Fruit fly (Drosophila melanogaster): ENCODE measurements around the gene LPCAT.

LPCAT gene

DNA sequence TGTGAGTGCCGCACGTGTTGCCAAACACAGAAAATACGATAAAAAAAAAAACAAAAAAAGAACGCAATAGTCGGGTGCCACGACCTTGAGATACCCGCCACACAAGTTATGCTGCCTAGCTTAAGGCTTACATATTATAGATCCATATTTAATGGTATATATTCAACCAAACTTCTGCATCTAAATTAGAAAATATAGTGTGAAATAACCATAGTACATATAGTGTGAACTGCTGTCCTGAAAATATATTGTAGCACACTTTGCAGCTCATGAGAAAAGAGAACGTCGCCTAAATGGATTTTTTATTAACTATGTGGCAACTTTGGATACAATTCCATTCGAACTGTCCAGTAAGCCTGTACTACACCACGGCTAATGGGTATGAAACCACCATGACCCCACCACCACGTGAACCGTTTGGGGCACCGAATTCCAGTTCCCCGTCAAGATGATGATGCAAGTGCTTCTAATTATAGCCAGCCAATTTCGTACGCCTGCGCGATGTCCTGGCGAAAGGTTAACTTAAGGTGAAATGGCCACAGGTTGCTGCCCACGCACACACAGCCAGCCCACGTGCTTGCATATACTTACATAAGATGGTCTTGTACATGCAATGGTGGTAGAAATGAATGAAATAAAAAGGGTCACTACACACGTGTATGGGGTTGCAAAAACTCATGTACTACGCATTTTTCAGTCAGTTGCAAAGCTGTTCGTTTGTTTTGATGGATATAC lies 20.5 kb upstream of the LPCAT start (continued):
- TF ChIP-seq CG11762 (GFP tag; optimal IDR thresholded peaks at IDR 0.05; ENCODE audit: insufficient read depth) (peak; percentile 68), Smox (GFP tag; optimal IDR thresholded peaks at IDR 0.05) (peak; percentile 76), achi (GFP tag; optimal IDR thresholded peaks at IDR 0.05) (peak; percentile 76), CG11294 (GFP tag; IDR thresholded peaks at IDR 0.05) (peak; percentile 27; the same call in 1 of the 2 replicates), CG10669 (GFP tag; optimal IDR thresholded peaks at IDR 0.05) (peak; percentile 66), pdm3 (GFP tag; optimal IDR thresholded peaks at IDR 0.05) (peak; percentile 79), CG10631 (GFP tag; optimal IDR thresholded peaks at IDR 0.05) (no peak), CG16779 (tag; optimal IDR thresholded peaks at IDR 0.05) (peak; percentile 33), dsx (GFP tag; optimal IDR thresholded peaks at IDR 0.05; ENCODE audit: poor library complexity, severe bottlenecking) (peak; percentile 46)

- TF ChIP-seq fkh (GFP tag; optimal IDR thresholded peaks at IDR 0.05) (peak; percentile 45), svp (GFP tag) (peak; percentile 71), eg (GFP tag; IDR thresholded peaks at IDR 0.05) (0 out of 3 replicates have a peak, but pooled peaks have one; percentile 19), Eip78C (GFP tag) (peak; percentile 25), fd59A (GFP tag; optimal IDR thresholded peaks at IDR 0.05) (no peak), vri (GFP tag; optimal IDR thresholded peaks at IDR 0.05) (peak; percentile 30), Hr39 (GFP tag; optimal IDR thresholded peaks at IDR 0.05) (no peak)
Measured at dm6 chrX:9599158-9600082, 19.6 kb upstream of the LPCAT start.

DNA sequence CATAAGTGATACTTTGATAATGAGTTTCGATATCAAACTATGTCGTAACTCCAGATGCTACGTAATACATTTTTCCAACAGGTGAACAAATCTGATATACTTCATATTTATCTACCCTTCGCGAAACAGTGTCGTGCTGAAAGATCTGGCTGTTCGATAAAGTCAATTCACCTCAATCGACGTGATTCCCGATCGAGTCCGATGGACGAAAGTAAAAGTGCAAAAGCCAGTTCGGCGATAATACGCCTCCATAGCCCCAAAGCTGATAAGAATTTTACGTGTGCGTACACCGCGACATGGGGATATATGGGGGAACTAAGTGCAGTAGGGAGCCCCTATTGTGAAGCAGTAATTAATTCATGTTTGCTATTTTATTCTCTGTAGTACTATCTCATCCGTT lies 18.3 kb upstream of the LPCAT start:
- TF ChIP-seq vri (GFP tag; optimal IDR thresholded peaks at IDR 0.05), result peak; percentile 57
- TF ChIP-seq Ets96B (tag; optimal IDR thresholded peaks at IDR 0.05), result no peak
- TF ChIP-seq eg (GFP tag; IDR thresholded peaks at IDR 0.05), result no peak
- no peak for TF ChIP-seq Hr38 (GFP tag; optimal IDR thresholded peaks at IDR 0.05)
- TF ChIP-seq Blimp-1 (GFP tag; optimal IDR thresholded peaks at IDR 0.05), result no peak
- TF ChIP-seq CG6854 (GFP tag; optimal IDR thresholded peaks at IDR 0.05), result no peak
- no peak for TF ChIP-seq Met (GFP tag; optimal IDR thresholded peaks at IDR 0.05)
- no peak for TF ChIP-seq pdm3 (GFP tag; optimal IDR thresholded peaks at IDR 0.05)
- TF ChIP-seq CG32006 (GFP tag; optimal IDR thresholded peaks at IDR 0.05), result no peak
- TF ChIP-seq Eip93F (GFP tag; optimal IDR thresholded peaks at IDR 0.05), result peak; percentile 72
- peak; percentile 89 for TF ChIP-seq svp (GFP tag)

dm6 chrX:9595312-9595931 lies 15.6 kb upstream of the LPCAT start:
- TF ChIP-seq Eip78C (GFP tag) (peak; percentile 52), svp (GFP tag) (peak; percentile 38), achi (GFP tag; optimal IDR thresholded peaks at IDR 0.05) (no peak)

dm6 chrX:9594446-9594845 lies 14.7 kb upstream of the LPCAT start:
- TF ChIP-seq cyc (GFP tag; optimal IDR thresholded peaks at IDR 0.05), result no peak
- no peak for TF ChIP-seq CG6276 (GFP tag; optimal IDR thresholded peaks at IDR 0.05)
- no peak for TF ChIP-seq Gug (GFP tag; IDR thresholded peaks at IDR 0.05)
- no peak for TF ChIP-seq CG31627 (GFP tag; optimal IDR thresholded peaks at IDR 0.05)
- no peak for TF ChIP-seq Lpt (GFP tag; optimal IDR thresholded peaks at IDR 0.05)

DNA sequence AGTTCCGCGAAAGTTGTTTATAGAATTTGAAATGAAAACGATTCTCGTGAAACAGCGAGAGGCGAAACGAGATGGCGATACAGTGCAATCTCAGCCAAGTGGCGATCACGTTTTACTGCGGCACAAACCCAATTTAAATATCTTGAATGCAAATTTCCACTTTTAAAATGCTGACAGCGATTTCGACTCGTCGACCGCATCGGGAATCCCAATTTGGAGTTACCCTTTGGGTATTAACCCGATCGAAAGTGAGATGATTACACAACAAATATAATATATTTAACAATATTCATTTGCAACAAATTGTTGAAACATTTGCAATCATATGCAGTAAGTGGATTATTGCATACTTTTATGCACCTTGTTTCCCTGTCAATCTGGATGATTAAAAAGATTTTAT lies 10.8 kb upstream of the LPCAT start:
- no peak for TF ChIP-seq Smox (GFP tag; optimal IDR thresholded peaks at IDR 0.05)
- no peak for TF ChIP-seq fd85E (GFP tag; optimal IDR thresholded peaks at IDR 0.05)
- no peak for TF ChIP-seq Eip78C (GFP tag)
